Worm (Caenorhabditis elegans) whole organism, L2 larva: ENCODE measurements around the gene fbxa-166.
"Not testable (repeated sequence)": the region's sequence is repeated elsewhere in the genome, so short reads cannot be mapped to it uniquely, and the experiment has no call there.

Source experiments
- F13H6.1 ChIP-seq: sonication (generic microtip); optimal IDR thresholded peaks from 2 replicates; lab custom pipeline; 2016; ENCODE audit warnings: missing genetic modification characterization, missing compliant biosample characterization
- R02D3.7 ChIP-seq: fragments of 150-350 bp; optimal IDR thresholded peaks from 2 replicates; lab custom pipeline; 2014; ENCODE audit warnings: missing biosample characterization, missing genetic modification characterization
- alr-1 ChIP-seq: fragments of 150-350 bp; optimal IDR thresholded peaks from 2 replicates; lab custom pipeline; 2014; ENCODE audit warnings: missing biosample characterization, missing genetic modification characterization
- ama-1 ChIP-seq: fragments of 150-350 bp; optimal IDR thresholded peaks from 2 replicates; lab custom pipeline; 2018; ENCODE audit warnings: inconsistent platforms
- blmp-1 ChIP-seq: sonication (generic microtip); optimal IDR thresholded peaks from 2 replicates; lab custom pipeline; 2017; ENCODE audit warnings: missing genetic modification characterization, mild to moderate bottlenecking, missing compliant biosample characterization, antibody characterized with exemption, moderate library complexity; ENCODE audit not compliant: insufficient read depth
- crh-2 ChIP-seq: sonication (generic microtip); optimal IDR thresholded peaks from 2 replicates; lab custom pipeline; 2017; ENCODE audit warnings: missing biosample characterization, missing genetic modification characterization
- dmd-4 ChIP-seq: sonication (generic microtip); optimal IDR thresholded peaks from 2 replicates; lab custom pipeline; 2017; ENCODE audit warnings: missing biosample characterization, missing genetic modification characterization
- elt-3 ChIP-seq: sonication (generic microtip); optimal IDR thresholded peaks from 2 replicates; lab custom pipeline; 2017; ENCODE audit warnings: missing biosample characterization, missing genetic modification characterization
- fos-1 ChIP-seq: fragments of 150-350 bp; optimal IDR thresholded peaks from 2 replicates; lab custom pipeline; 2014; ENCODE audit warnings: missing biosample characterization, missing genetic modification characterization
- gmeb-1 ChIP-seq: fragments of 150-350 bp; optimal IDR thresholded peaks from 2 replicates; lab custom pipeline; 2014; ENCODE audit warnings: missing biosample characterization, missing genetic modification characterization
- lin-11 ChIP-seq: fragments of 150-350 bp; sonication (generic microtip); optimal IDR thresholded peaks from 2 replicates; lab custom pipeline; 2014; ENCODE audit warnings: missing biosample characterization, missing genetic modification characterization, inconsistent platforms, mixed read lengths
- lsy-2 ChIP-seq, 2 experiments: fragments of 150-350 bp in 1 of 2; sonication (generic microtip) in 1 of 2; optimal IDR thresholded peaks; 2 replicates each; lab custom pipeline; 2014 to 2017; ENCODE audit warnings: missing biosample characterization in 2 of 2, missing genetic modification characterization in 2 of 2
- mab-5 ChIP-seq: fragments of 150-350 bp; optimal IDR thresholded peaks from 2 replicates; lab custom pipeline; 2014; ENCODE audit warnings: missing biosample characterization, missing genetic modification characterization
- mdl-1 ChIP-seq, 2 experiments: fragments of 150-350 bp in 1 of 2; sonication (generic microtip) in 1 of 2; optimal IDR thresholded peaks; 2 replicates each; lab custom pipeline; 2017; ENCODE audit warnings: missing biosample characterization in 2 of 2, missing genetic modification characterization in 2 of 2
- nhr-12 ChIP-seq: fragments of 150-350 bp; optimal IDR thresholded peaks from 2 replicates; lab custom pipeline; 2014; ENCODE audit warnings: missing biosample characterization, missing genetic modification characterization
- nhr-129 ChIP-seq: fragments of 150-350 bp; optimal IDR thresholded peaks from 2 replicates; lab custom pipeline; 2014; ENCODE audit warnings: missing biosample characterization, missing genetic modification characterization
- nhr-77 ChIP-seq: fragments of 150-350 bp; optimal IDR thresholded peaks from 2 replicates; lab custom pipeline; 2014; ENCODE audit warnings: missing biosample characterization, missing genetic modification characterization
- peb-1 ChIP-seq: fragments of 150-350 bp; optimal IDR thresholded peaks from 2 replicates; lab custom pipeline; 2014; ENCODE audit warnings: missing biosample characterization, missing genetic modification characterization
- sem-4 ChIP-seq: fragments of 150-350 bp; optimal IDR thresholded peaks from 2 replicates; lab custom pipeline; 2014; ENCODE audit warnings: missing biosample characterization, missing genetic modification reagents, missing genetic modification characterization
- sma-3 ChIP-seq: sonication (generic microtip); optimal IDR thresholded peaks from 2 replicates; lab custom pipeline; 2016; ENCODE audit warnings: missing genetic modification reagents, missing genetic modification characterization, missing compliant biosample characterization
- sma-9 ChIP-seq, 2 experiments: fragments of 150-350 bp in 1 of 2; sonication (generic microtip) in 1 of 2; optimal IDR thresholded peaks; 2 replicates each; lab custom pipeline; 2014 to 2016; ENCODE audit warnings: missing genetic modification characterization in 2 of 2, mild to moderate bottlenecking in 1 of 2, missing biosample characterization in 1 of 2, missing compliant biosample characterization in 1 of 2, missing genetic modification reagents in 1 of 2, moderate library complexity in 1 of 2
- unc-55 ChIP-seq: fragments of 150-350 bp; sonication (generic microtip); optimal IDR thresholded peaks from 3 replicates; lab custom pipeline; 2014; ENCODE audit warnings: missing biosample characterization, missing genetic modification reagents, missing genetic modification characterization
- unc-62 ChIP-seq: fragments of 150-350 bp; optimal IDR thresholded peaks from 2 replicates; lab custom pipeline; 2014; ENCODE audit warnings: missing biosample characterization, missing genetic modification reagents, missing genetic modification characterization
- ztf-1 ChIP-seq: fragments of 200-800 bp; sonication (Bioruptor generic); conservative IDR thresholded peaks from 2 replicates; pipeline ENCODE4 v1.3.6; 2022; ENCODE audit warnings: missing genetic modification characterization, missing compliant biosample characterization
- ztf-11 ChIP-seq: sonication (generic microtip); optimal IDR thresholded peaks from 2 replicates; lab custom pipeline; 2017; ENCODE audit warnings: missing biosample characterization, missing genetic modification characterization
- ztf-4 ChIP-seq: fragments of 150-350 bp; optimal IDR thresholded peaks from 2 replicates; lab custom pipeline; 2014; ENCODE audit warnings: missing biosample characterization, missing genetic modification characterization

fbxa-166 gene

ce11 chrII:1618948-1619347 is at the start of gene fbxa-166:
Gene fbxa-166, minus strand, starts transcription at chrII:1619048.
- TF ChIP-seq dmd-4 (tag; lab: Kevin White, UChicago) (no peak), unc-62 (GFP tag; lab: Kevin White, UChicago) (no peak), blmp-1 (tag; lab: Kevin White, UChicago) (no peak), sma-9 (GFP tag; optimal IDR thresholded peaks at IDR 0.05; lab: Kevin White, UChicago) (no peak), sma-9 (tag; optimal IDR thresholded peaks at IDR 0.05; lab: Kevin White, UChicago) (no peak), elt-3 (no peak), fos-1 (tag; lab: Kevin White, UChicago) (no peak), ztf-11 (tag; lab: Kevin White, UChicago) (no peak), crh-2 (tag; lab: Kevin White, UChicago) (no peak), nhr-129 (tag; lab: Kevin White, UChicago) (no peak), alr-1 (tag; lab: Kevin White, UChicago) (no peak), ama-1 (lab: Kevin White, UChicago) (no peak), sma-3 (GFP tag; lab: Kevin White, UChicago) (no peak), unc-55 (no peak), lsy-2 (tag; optimal IDR thresholded peaks at IDR 0.05; lab: Kevin White, UChicago) (no peak), lin-11 (tag; lab: Kevin White, UChicago) (no peak), ztf-1 (no peak), nhr-12 (tag; lab: Kevin White, UChicago) (no peak), peb-1 (no peak), mab-5 (no peak)
- TF ChIP-seq, all 48 proteins: peak for 0

- TF ChIP-seq crh-2 (tag; lab: Kevin White, UChicago): no peak
- TF ChIP-seq dmd-4 (tag; lab: Kevin White, UChicago): no peak
- TF ChIP-seq mdl-1 (tag; optimal IDR thresholded peaks at IDR 0.05; lab: Kevin White, UChicago): no peak
- no peak for TF ChIP-seq elt-3
- no peak for TF ChIP-seq ztf-4
Measured at ce11 chrII:1666025-1666424, 47.2 kb upstream of the fbxa-166 start, which contains the start of gene srlf-29. Gene srlf-29, plus strand, starts transcription at chrII:1666325.

ce11 chrII:1663516-1663915 is 44.7 kb upstream of the fbxa-166 start, which contains the start of gene duxl-1:
Gene duxl-1, plus strand, starts transcription at chrII:1663699.
- no peak for TF ChIP-seq mdl-1 (tag; optimal IDR thresholded peaks at IDR 0.05; lab: Kevin White, UChicago)
- peak; percentile 74 for TF ChIP-seq F13H6.1 (tag; lab: Kevin White, UChicago)
- no peak for TF ChIP-seq unc-62 (GFP tag; lab: Kevin White, UChicago)
- no peak for TF ChIP-seq gmeb-1 (tag; lab: Kevin White, UChicago)
- no peak for TF ChIP-seq nhr-12 (tag; lab: Kevin White, UChicago)
- peak; percentile 24 for TF ChIP-seq unc-55
- TF ChIP-seq sma-9 (GFP tag; optimal IDR thresholded peaks at IDR 0.05; lab: Kevin White, UChicago): peak; percentile 52
- TF ChIP-seq sma-9 (tag; optimal IDR thresholded peaks at IDR 0.05; lab: Kevin White, UChicago): no peak
- peak; percentile 49 for TF ChIP-seq fos-1 (tag; lab: Kevin White, UChicago)
- TF ChIP-seq nhr-129 (tag; lab: Kevin White, UChicago): peak; percentile 11
- no peak for TF ChIP-seq R02D3.7 (tag; lab: Kevin White, UChicago)
- no peak for TF ChIP-seq sem-4 (tag; lab: Kevin White, UChicago)
- TF ChIP-seq nhr-77: no peak
- TF ChIP-seq ztf-4: no peak

DNA sequence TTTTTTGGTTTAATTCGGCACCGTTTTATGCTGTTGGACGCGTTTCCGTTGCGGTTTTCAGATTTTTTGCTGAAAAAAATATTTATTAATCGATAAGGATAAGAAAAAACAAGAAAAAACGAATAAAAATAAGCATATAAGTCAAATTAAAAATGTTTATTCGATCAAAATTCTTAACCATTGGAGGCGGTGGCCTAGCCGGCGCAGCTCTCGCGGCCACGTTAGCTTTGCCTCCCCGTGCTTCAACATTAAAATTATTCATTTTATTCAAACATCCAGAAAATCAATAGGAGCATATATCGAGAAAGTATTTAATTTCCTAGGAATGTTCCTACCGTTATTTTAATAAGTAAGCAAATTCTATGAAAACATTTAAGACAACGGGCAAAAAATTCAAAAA is 44.0 kb upstream of the fbxa-166 start, which contains the start of gene ZC204.14:
ZC204.14 (minus strand) TSS at position 69 of the 400 bp plus-strand sequence.
- TF ChIP-seq lsy-2 (tag; optimal IDR thresholded peaks at IDR 0.05; lab: Kevin White, UChicago): peak in 1 of 2 experiments; percentile 41
- TF ChIP-seq unc-62 (GFP tag; lab: Kevin White, UChicago): no peak

DNA sequence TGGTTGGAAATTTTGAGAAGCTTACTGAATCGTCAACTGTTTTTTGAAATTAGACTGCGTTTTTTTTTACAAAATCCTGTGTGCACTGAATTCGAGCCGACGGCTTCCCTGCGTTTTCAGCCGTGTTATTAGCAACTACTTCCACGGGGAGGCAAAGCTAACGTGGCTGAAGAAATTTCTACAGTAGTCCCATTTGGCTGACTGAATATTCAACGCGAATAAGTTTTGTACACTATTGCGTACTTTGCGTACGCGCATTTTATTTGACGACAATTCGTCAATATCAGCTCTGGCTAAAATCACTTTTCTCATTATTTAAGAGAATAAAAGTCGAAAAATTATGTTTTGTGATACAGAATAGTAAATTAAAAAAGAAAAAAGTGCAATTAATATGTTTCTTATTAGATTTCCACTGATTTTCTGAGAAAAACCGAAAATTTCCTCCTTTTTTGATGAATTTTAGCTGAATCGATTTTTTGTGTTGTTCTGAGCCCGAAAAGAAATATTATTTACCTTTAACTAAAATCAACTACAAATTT is 42.5 kb upstream of the fbxa-166 start:
- TF ChIP-seq lsy-2 (tag; optimal IDR thresholded peaks at IDR 0.05; lab: Kevin White, UChicago): peak in 1 of 2 experiments; percentile 33

DNA sequence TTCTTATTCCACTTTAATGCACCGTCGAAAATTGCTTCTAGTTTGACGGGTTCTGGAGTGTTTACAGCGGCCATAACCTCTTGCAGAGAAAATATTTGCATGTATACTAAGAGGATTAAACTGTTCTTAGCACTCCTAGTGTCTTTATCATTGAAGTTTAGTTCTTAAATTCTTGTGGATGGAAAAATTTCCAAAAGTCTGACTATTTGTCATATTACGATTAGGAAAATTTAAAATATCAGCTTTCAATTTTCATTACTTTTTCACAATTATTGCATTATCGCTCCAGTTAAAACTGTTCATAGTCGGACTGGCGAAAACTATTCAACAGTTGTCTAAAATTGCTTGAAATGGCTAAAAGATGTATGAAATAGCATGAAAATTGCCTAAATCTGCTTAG is 42.0 kb upstream of the fbxa-166 start, which contains the start of gene ZC204.13:
ZC204.13 (minus strand) TSS at position 101 of the 400 bp plus-strand sequence.
- TF ChIP-seq mdl-1 (tag; optimal IDR thresholded peaks at IDR 0.05; lab: Kevin White, UChicago); blmp-1 (tag; lab: Kevin White, UChicago); F13H6.1 (tag; lab: Kevin White, UChicago): not testable (repeated sequence)

ce11 chrII:1659729-1660128 is 40.9 kb upstream of the fbxa-166 start:
- TF ChIP-seq fos-1 (tag; lab: Kevin White, UChicago): peak; percentile 21
